Worm (Caenorhabditis elegans) whole organism, L4/young adult: ENCODE data around the gene T28F3.8.
A peak's percentile ranks its signal among the peaks of the same experiment; 100 is the strongest.

Source experiments
- W03F9.2 ChIP-seq: fragments of 150-350 bp; optimal IDR thresholded peaks from 2 replicates; lab custom pipeline; 2014; ENCODE audit warnings: missing biosample characterization, missing genetic modification characterization
- dao-5 ChIP-seq: sonication (generic microtip); optimal IDR thresholded peaks from 2 replicates; lab custom pipeline; 2016; ENCODE audit warnings: missing genotype, missing genetic modification characterization, moderate library complexity, missing compliant biosample characterization
- him-1 ChIP-seq: sonication (generic microtip); optimal IDR thresholded peaks from 2 replicates; lab custom pipeline; 2016; ENCODE audit warnings: missing genotype, missing genetic modification reagents, missing genetic modification characterization, missing compliant biosample characterization

The T28F3.8 gene

ce11 chrIV:17281060-17282021, 25.8 kb downstream of the T28F3.8 start:
- TF ChIP-seq dao-5 = no peak
- TF ChIP-seq W03F9.2 (tag; lab: Kevin White, UChicago) = peak; percentile 91
- peak; percentile 58 for TF ChIP-seq him-1 (tag; lab: Kevin White, UChicago)

DNA sequence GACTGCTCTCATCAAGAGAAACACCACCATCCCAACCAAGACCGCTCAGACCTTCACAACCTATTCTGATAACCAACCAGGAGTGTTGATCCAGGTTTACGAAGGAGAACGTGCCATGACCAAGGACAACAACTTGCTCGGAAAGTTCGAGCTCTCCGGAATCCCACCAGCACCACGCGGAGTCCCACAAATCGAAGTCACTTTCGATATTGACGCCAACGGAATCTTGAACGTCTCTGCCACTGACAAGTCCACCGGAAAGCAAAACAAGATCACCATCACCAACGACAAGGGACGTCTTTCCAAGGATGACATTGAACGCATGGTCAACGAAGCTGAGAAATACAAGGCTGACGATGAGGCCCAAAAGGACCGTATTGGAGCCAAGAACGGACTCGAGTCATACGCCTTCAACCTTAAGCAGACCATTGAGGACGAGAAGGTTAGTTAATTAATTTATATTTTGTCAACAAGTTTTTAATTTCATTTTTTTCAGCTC, 26.6 kb downstream of the T28F3.8 start:
- TF ChIP-seq dao-5 = no peak
- TF ChIP-seq W03F9.2 (tag; lab: Kevin White, UChicago) = no peak
- TF ChIP-seq him-1 (tag; lab: Kevin White, UChicago) = no peak

- no peak for TF ChIP-seq dao-5
- no peak for TF ChIP-seq W03F9.2 (tag; lab: Kevin White, UChicago)
- no peak for TF ChIP-seq him-1 (tag; lab: Kevin White, UChicago)
Measured at ce11 chrIV:17279592-17280440, 27.3 kb downstream of the T28F3.8 start.

DNA sequence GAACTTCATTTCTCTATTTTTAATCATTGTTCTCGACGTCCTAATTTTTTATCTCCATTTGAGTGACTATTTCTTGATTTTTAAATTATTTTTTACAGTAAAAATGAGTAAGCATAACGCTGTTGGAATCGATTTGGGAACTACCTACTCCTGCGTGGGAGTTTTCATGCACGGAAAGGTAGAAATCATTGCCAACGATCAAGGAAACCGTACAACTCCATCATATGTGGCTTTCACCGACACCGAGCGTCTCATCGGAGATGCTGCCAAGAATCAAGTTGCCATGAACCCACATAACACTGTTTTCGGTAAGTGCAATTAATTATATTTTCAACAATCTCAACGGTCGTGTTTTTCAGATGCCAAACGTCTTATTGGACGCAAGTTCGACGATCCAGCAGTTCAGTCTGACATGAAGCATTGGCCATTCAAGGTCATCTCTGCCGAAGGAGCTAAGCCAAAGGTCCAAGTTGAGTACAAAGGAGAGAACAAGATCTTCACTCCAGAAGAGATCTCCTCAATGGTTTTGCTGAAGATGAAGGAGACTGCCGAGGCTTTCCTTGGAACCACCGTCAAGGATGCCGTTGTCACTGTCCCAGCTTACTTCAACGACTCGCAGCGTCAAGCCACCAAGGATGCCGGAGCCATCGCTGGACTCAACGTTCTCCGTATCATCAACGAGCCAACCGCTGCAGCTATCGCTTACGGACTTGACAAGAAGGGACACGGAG, 28.1 kb downstream of the T28F3.8 start, which contains the start of gene hsp-1:
Gene hsp-1 (plus strand): TSS at position 99 of the 731 bp plus-strand sequence.
- TF ChIP-seq him-1 (tag; lab: Kevin White, UChicago) (no peak), W03F9.2 (tag; lab: Kevin White, UChicago) (no peak), dao-5 (no peak)

DNA sequence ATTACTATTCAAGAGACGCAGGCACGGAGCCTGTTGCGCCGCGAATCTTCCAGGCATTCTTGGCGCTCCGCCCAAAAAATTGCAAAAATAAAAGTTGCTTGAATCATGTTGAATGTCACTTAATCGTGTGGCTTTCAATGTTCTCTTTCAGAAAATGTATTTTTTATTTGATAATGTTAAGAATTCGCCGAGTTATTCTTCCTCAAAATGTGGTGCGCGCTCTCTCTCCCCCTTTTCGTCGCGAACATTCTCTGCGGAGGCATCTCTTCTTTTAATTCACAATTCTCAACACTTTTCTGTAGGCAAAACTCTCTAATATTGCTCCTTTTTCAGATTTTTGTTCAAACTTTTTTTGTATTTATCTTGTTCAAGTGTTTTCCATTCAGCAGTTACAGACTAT, 28.8 kb downstream of the T28F3.8 start:
- peak; percentile 8 for TF ChIP-seq dao-5
- peak; percentile 98 for TF ChIP-seq him-1 (tag; lab: Kevin White, UChicago)
- peak; percentile 93 for TF ChIP-seq W03F9.2 (tag; lab: Kevin White, UChicago)

DNA sequence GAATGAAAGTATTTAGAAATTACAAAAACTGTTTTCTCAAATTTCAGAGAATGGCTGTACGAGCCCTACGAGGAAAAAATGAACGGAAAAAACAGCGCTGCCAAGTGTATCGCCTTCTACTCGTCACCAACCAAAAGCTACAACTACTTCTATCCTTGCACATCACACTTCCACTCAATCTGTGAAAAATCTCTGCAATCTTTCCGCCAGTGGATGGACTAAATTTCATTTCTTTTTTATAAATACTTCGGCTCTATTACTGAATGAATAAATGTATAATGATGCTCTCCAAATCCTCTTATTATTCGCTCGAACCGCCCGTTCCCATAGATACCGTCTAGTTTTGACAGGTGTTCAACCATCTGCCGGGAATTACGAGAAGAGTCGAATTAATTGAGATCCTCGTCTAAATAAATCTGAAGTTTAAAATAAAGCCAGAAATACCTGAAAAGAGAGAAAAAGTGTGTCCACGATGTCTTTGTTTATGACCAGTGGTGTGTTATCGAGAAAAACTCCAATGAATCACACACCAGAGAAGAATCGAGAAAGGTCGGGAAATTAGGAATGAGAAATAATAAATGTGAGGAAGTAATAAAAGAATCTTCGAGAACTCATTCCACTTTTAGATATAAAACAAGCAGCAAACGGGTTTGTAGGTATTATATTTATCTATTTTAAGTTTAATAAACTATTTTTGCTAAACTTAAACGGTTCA, 29.5 kb downstream of the T28F3.8 start:
- no peak for TF ChIP-seq him-1 (tag; lab: Kevin White, UChicago)
- TF ChIP-seq dao-5 = no peak
- TF ChIP-seq W03F9.2 (tag; lab: Kevin White, UChicago) = no peak

DNA sequence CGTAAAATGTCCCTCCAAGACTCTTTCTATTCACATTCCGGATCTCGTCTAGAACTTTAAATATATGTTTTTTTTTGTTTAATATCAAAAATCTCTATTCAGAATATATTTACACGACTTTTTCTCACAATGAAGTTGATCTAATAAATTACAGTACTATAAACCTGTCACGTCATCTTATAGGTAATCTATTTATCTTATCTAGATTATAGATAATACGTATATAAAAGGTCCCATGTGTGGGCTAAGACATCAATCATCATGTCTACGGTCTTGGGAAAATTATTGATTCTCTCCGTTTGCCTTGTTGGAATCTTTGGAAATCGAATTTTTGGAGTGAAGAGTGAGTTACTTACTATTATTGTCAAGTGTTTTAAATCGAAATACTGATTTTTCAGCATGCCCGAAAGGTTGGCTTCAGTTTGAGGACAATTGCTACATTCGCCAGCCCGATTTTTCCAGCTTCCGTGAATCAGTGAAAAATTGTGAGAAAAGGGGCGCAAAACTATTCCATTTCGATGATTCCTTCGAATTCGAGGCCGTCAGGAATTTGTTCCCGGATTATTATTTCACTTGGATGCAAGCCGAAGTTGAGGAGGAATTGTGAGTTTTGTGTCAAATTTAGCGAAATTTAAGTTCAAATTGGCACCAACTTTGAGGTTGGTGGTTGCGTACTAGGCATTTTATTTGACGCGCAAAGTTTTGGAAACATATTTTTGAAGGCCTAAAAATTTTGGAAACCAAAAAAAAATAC, 30.2 kb downstream of the T28F3.8 start, which contains the start of gene clec-196:
Gene clec-196 (plus strand): TSS at position 252 of the 754 bp plus-strand sequence.
- TF ChIP-seq him-1 (tag; lab: Kevin White, UChicago) (no peak), W03F9.2 (tag; lab: Kevin White, UChicago) (no peak), dao-5 (no peak)

DNA sequence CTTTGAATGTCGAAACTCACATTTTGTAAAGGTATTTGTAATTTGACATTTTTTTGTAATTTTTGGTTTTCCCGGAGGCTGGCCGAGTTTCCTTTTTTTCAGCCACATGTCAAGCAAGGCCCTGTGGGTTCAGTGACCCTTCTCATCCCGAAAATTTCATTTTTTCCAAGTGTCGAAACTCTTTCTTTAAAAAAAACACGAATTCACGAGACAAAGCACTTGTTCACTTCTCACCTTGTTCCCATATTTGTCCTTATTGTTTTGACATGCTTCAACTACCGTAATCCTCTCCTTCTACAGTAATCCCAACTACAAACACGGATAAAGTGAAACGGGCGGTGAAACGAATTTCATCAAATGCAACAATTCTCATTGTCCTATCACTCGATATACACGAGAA, 31.8 kb downstream of the T28F3.8 start, which contains the start of gene lhfp-4:
Gene lhfp-4 (plus strand): TSS at position 301 of the 400 bp plus-strand sequence.
- TF ChIP-seq W03F9.2 (tag; lab: Kevin White, UChicago) (no peak), him-1 (tag; lab: Kevin White, UChicago) (no peak), dao-5 (no peak)

DNA sequence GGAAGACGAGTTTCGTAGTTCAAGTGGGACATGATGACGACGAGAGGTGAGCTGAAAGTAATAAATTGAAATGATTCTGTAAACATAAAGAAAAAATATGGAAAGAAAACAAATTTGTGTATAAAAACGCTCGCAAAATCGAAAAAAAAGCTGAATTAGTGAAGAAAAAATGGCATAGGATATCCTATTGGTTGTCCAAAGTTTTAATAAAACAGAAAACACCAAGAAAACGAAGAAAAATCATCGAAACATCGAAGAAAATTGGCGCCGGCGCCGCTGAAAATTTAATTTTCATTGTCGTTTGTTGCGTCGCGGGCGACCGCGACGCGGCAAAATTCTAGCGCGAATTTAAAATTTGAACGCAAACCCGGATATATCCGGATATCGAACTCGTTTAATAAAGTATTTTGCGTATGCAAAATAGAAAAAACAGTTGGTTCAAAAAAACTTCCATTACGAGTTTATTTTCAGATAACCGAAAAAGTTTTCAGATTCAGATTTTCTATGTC, 33.5 kb downstream of the T28F3.8 start, which contains the start of gene gln-5:
Gene gln-5 (minus strand): TSS at position 51 of the 509 bp plus-strand sequence.
- TF ChIP-seq him-1 (tag; lab: Kevin White, UChicago) (no peak), W03F9.2 (tag; lab: Kevin White, UChicago) (no peak), dao-5 (no peak)

DNA sequence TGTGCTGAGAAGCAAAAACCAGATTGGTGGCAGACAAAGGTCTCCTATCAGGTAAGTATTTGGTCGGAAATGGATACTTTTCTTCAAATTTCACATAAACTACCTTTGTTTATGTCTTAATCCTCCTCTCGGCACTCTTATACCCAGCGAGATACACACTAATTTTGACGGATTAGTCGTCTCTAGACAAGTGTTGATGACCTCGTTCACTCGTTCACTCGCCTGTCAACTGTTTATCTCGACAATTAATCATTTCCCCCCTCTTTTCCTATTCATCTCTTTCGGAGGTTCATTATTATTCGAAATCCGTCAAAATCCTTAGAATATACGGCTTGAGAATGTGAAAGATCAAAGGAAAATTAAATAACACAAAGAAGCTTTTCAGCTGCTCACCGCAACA, 37.4 kb downstream of the T28F3.8 start:
- TF ChIP-seq dao-5 = no peak
- TF ChIP-seq him-1 (tag; lab: Kevin White, UChicago) = no peak
- TF ChIP-seq W03F9.2 (tag; lab: Kevin White, UChicago) = no peak

DNA sequence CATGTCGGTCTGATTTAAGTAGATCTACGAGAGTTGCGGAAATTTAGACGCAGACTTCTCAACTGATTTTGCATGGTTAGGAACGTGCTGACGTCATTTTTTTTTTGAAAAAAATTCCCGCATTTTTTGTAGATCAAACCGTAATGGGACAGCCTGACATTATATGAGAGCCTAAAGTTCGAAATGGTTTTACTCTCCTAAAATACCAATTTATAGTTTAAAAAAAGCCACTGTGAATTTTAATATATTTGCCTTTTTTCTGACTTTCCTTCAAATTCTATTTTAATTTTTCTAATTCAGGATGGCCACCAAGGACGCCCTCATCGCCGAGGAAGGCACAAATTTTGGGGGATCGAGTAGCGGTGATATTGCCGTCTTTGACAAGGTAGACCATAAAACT, 38.1 kb downstream of the T28F3.8 start, which contains the start of gene atgp-1:
Gene atgp-1 (plus strand): TSS at position 301 of the 400 bp plus-strand sequence.
- no peak for TF ChIP-seq dao-5
- TF ChIP-seq him-1 (tag; lab: Kevin White, UChicago) = no peak
- TF ChIP-seq W03F9.2 (tag; lab: Kevin White, UChicago) = no peak
